Fruit fly (Drosophila melanogaster) whole organism, embryonic: ENCODE results near the gene CG6163.
A peak's percentile ranks its signal among the peaks of the same experiment; 100 is the strongest.

Experiments used
- Atf3 ChIP-seq: fragments of 200-800 bp; sonication (Bioruptor generic); optimal IDR thresholded peaks from 3 replicates; lab custom pipeline; 2016; ENCODE audit warnings: missing biosample characterization, missing genetic modification characterization
- Atf6 ChIP-seq: fragments of 200-800 bp; sonication (Bioruptor generic); IDR thresholded peaks from 2 replicates; pipeline ENCODE4 v1.3.6; 2022; ENCODE audit warnings: missing biosample characterization, missing genetic modification characterization
- Bteb2 ChIP-seq: fragments of 200-800 bp; sonication (Bioruptor generic); optimal IDR thresholded peaks from 2 replicates; lab custom pipeline; 2016; ENCODE audit warnings: missing biosample characterization, missing genetic modification characterization
- CG11560 ChIP-seq: fragments of 200-800 bp; sonication (Bioruptor generic); IDR thresholded peaks from 3 replicates; pipeline ENCODE4 v1.3.6; 2022; ENCODE audit warnings: missing biosample characterization, missing genetic modification characterization
- CG14014 ChIP-seq: fragments of 200-800 bp; sonication (Bioruptor generic); IDR thresholded peaks from 2 replicates; pipeline ENCODE4 v1.3.6; 2022; ENCODE audit warnings: missing biosample characterization, missing genetic modification characterization
- CG14860 ChIP-seq: fragments of 200-800 bp; sonication (Bioruptor generic); IDR thresholded peaks from 3 replicates; pipeline ENCODE4 v1.3.6; 2022; ENCODE audit warnings: missing biosample characterization, missing genetic modification characterization; ENCODE audit not compliant: partially characterized antibody
- CG15479 ChIP-seq: fragments of 200-800 bp; sonication (Bioruptor generic); optimal IDR thresholded peaks from 3 replicates; lab custom pipeline; 2019; ENCODE audit warnings: missing biosample characterization, mild to moderate bottlenecking, missing genetic modification characterization, moderate library complexity
- CG34422 ChIP-seq: fragments of 200-800 bp; sonication (Bioruptor generic); IDR thresholded peaks from 3 replicates; pipeline ENCODE4 v1.3.6; 2022; ENCODE audit warnings: missing biosample characterization, missing genetic modification characterization
- CG3726 ChIP-seq: fragments of 200-800 bp; sonication (Bioruptor generic); IDR thresholded peaks from 3 replicates; pipeline ENCODE4, ENCODE4 v1.3.6; 2022; ENCODE audit warnings: missing biosample characterization, missing genetic modification characterization
- CG6272 ChIP-seq: fragments of 200-800 bp; sonication (Bioruptor generic); IDR thresholded peaks from 2 replicates; pipeline ENCODE4 v1.3.6; 2022; ENCODE audit warnings: missing biosample characterization, missing genetic modification characterization
- CG6854 ChIP-seq: fragments of 200-800 bp; sonication (Bioruptor generic); optimal IDR thresholded peaks from 3 replicates; lab custom pipeline; 2017; ENCODE audit warnings: missing biosample characterization, mild to moderate bottlenecking, missing genetic modification characterization
- CG7357 ChIP-seq: fragments of 200-800 bp; sonication (Bioruptor generic); IDR thresholded peaks from 3 replicates; pipeline ENCODE4 v1.3.6; 2022; ENCODE audit warnings: missing biosample characterization, missing genetic modification characterization
- Dip2 ChIP-seq: fragments of 200-800 bp; sonication (Bioruptor generic); IDR thresholded peaks from 2 replicates; pipeline ENCODE4 v1.3.6; 2022; ENCODE audit warnings: missing biosample characterization, missing genetic modification characterization
- ERR ChIP-seq: fragments of 200-800 bp; sonication (Bioruptor generic); optimal IDR thresholded peaks from 2 replicates; lab custom pipeline; 2016; ENCODE audit warnings: missing biosample characterization, missing genetic modification characterization
- Fer2 ChIP-seq: fragments of 200-800 bp; sonication (Bioruptor generic); optimal IDR thresholded peaks from 2 replicates; lab custom pipeline; 2018; ENCODE audit warnings: missing biosample characterization, mild to moderate bottlenecking, missing genetic modification characterization, moderate library complexity
- Gsc ChIP-seq: fragments of 200-800 bp; sonication (Bioruptor generic); IDR thresholded peaks from 2 replicates; pipeline ENCODE4 v1.3.6; 2022; ENCODE audit warnings: missing biosample characterization, missing genetic modification characterization
- Hr39 ChIP-seq: fragments of >200 bp; optimal IDR thresholded peaks from 2 replicates; lab custom pipeline; 2017
- Hr78 ChIP-seq, 2 experiments: fragments of 200-800 bp in 1 of 2; fragments of >200 bp in 1 of 2; sonication (Bioruptor generic) in 1 of 2; optimal IDR thresholded peaks; 2 replicates each; lab custom pipeline; 2017 to 2019; ENCODE audit warnings: missing biosample characterization in 2 of 2, missing genetic modification characterization in 2 of 2, mild to moderate bottlenecking in 1 of 2, moderate library complexity in 1 of 2
- Hsf ChIP-seq: fragments of 200-800 bp; sonication (Bioruptor generic); optimal IDR thresholded peaks from 3 replicates; lab custom pipeline; 2016; ENCODE audit warnings: missing biosample characterization, missing genetic modification characterization
- Mad ChIP-seq: fragments of 200-800 bp; sonication (Bioruptor generic); optimal IDR thresholded peaks from 2 replicates; lab custom pipeline; 2016; ENCODE audit warnings: missing biosample characterization, missing genetic modification characterization
- Mes4 ChIP-seq: fragments of 200-800 bp; sonication (Bioruptor generic); optimal IDR thresholded peaks from 2 replicates; lab custom pipeline; 2016; ENCODE audit warnings: missing biosample characterization, missing genetic modification characterization
- NK7.1 ChIP-seq: fragments of 200-800 bp; sonication (Bioruptor generic); optimal IDR thresholded peaks from 3 replicates; lab custom pipeline; 2016; ENCODE audit warnings: missing biosample characterization, missing genetic modification characterization
- Sox100B ChIP-seq: fragments of 200-800 bp; sonication (Bioruptor generic); optimal IDR thresholded peaks from 3 replicates; lab custom pipeline; 2018; ENCODE audit warnings: missing biosample characterization, mild to moderate bottlenecking, missing genetic modification characterization
- Sox102F ChIP-seq: fragments of 200-800 bp; sonication (Bioruptor generic); optimal IDR thresholded peaks from 2 replicates; lab custom pipeline; 2018; ENCODE audit warnings: missing biosample characterization, mild to moderate bottlenecking, missing genetic modification characterization, moderate library complexity
- amos ChIP-seq: fragments of 200-800 bp; sonication (Bioruptor generic); IDR thresholded peaks from 2 replicates; pipeline ENCODE4 v1.3.6; 2022; ENCODE audit warnings: missing biosample characterization, missing genetic modification characterization; ENCODE audit not compliant: partially characterized antibody
- cato ChIP-seq: fragments of 200-800 bp; sonication (Bioruptor generic); optimal IDR thresholded peaks from 2 replicates; lab custom pipeline; 2016; ENCODE audit warnings: missing biosample characterization, missing genetic modification characterization, borderline replicate concordance
- caup ChIP-seq: fragments of 200-800 bp; sonication (Bioruptor generic); optimal IDR thresholded peaks from 3 replicates; lab custom pipeline; 2017; ENCODE audit warnings: missing biosample characterization, mild to moderate bottlenecking, missing genetic modification characterization, moderate library complexity; ENCODE audit not compliant: severe bottlenecking
- dan ChIP-seq: fragments of 200-800 bp; sonication (Bioruptor generic); IDR thresholded peaks from 2 replicates; pipeline ENCODE4 v1.3.6; 2022; ENCODE audit warnings: missing biosample characterization, missing genetic modification characterization
- disco-r ChIP-seq: fragments of 200-800 bp; sonication (Bioruptor generic); optimal IDR thresholded peaks from 2 replicates; lab custom pipeline; 2016; ENCODE audit warnings: missing biosample characterization, missing genetic modification characterization
- en ChIP-seq: fragments of 200-800 bp; sonication (Bioruptor generic); optimal IDR thresholded peaks from 2 replicates; lab custom pipeline; 2016; ENCODE audit warnings: missing biosample characterization, missing genetic modification characterization
- fd64A ChIP-seq: fragments of 200-800 bp; sonication (Bioruptor generic); optimal IDR thresholded peaks from 3 replicates; lab custom pipeline; 2018; ENCODE audit warnings: missing biosample characterization, mild to moderate bottlenecking, missing genetic modification characterization
- gfzf ChIP-seq: fragments of 200-800 bp; sonication (Bioruptor generic); optimal IDR thresholded peaks from 2 replicates; lab custom pipeline; 2016; ENCODE audit warnings: missing biosample characterization, mild to moderate bottlenecking, missing genetic modification characterization, moderate library complexity
- kay ChIP-seq: fragments of 200-800 bp; sonication (Bioruptor generic); optimal IDR thresholded peaks from 2 replicates; lab custom pipeline; 2016; ENCODE audit warnings: missing biosample characterization, missing genetic modification characterization
- lbe ChIP-seq: fragments of 200-800 bp; sonication (Bioruptor generic); optimal IDR thresholded peaks from 2 replicates; lab custom pipeline; 2016; ENCODE audit warnings: missing biosample characterization, mild to moderate bottlenecking, missing genetic modification characterization
- mirr ChIP-seq: fragments of 200-800 bp; sonication (Bioruptor generic); optimal IDR thresholded peaks from 3 replicates; lab custom pipeline; 2018; ENCODE audit warnings: missing biosample characterization, mild to moderate bottlenecking, missing genetic modification characterization
- nerfin-1 ChIP-seq: fragments of 200-800 bp; sonication (Bioruptor generic); optimal IDR thresholded peaks from 3 replicates; lab custom pipeline; 2019; ENCODE audit warnings: missing biosample characterization, mild to moderate bottlenecking, missing genetic modification characterization, moderate library complexity
- nerfin-2 ChIP-seq: fragments of 200-800 bp; sonication (Bioruptor generic); IDR thresholded peaks from 2 replicates; pipeline ENCODE4 v1.3.6; 2022; ENCODE audit warnings: missing biosample characterization, missing genetic modification characterization; ENCODE audit not compliant: partially characterized antibody
- nom ChIP-seq: fragments of 200-800 bp; sonication (Bioruptor generic); optimal IDR thresholded peaks from 2 replicates; lab custom pipeline; 2017; ENCODE audit warnings: missing biosample characterization, missing genetic modification characterization, mild to moderate bottlenecking, moderate library complexity, missing genetic modification reagents
- oc ChIP-seq: fragments of 200-800 bp; sonication (Bioruptor generic); optimal IDR thresholded peaks from 2 replicates; lab custom pipeline; 2018; ENCODE audit warnings: missing biosample characterization, mild to moderate bottlenecking, missing genetic modification characterization, moderate library complexity
- peb ChIP-seq: fragments of 200-800 bp; sonication (Bioruptor generic); IDR thresholded peaks from 2 replicates; pipeline ENCODE4 v1.3.6; 2022; ENCODE audit warnings: missing biosample characterization, missing genetic modification characterization
- phol ChIP-seq: fragments of 200-800 bp; sonication (Bioruptor generic); optimal IDR thresholded peaks from 3 replicates; lab custom pipeline; 2018; ENCODE audit warnings: missing biosample characterization, mild to moderate bottlenecking, missing genetic modification characterization, moderate library complexity
- prd ChIP-seq, 3 experiments: fragments of >200 bp in 2 of 3; fragments of 200-800 bp in 1 of 3; sonication (Bioruptor generic) in 1 of 3; optimal IDR thresholded peaks in 2 of 3; IDR thresholded peaks in 1 of 3; 2 replicates in 2 of 3; 3 replicates in 1 of 3; pipeline versions ENCODE4 v1.3.6 to Lab custom; 2017 to 2022; ENCODE audit warnings: missing biosample characterization in 1 of 3, missing genetic modification characterization in 1 of 3
- pzg ChIP-seq: fragments of 200-800 bp; sonication (Bioruptor generic); optimal IDR thresholded peaks from 3 replicates; lab custom pipeline; 2018; ENCODE audit warnings: missing biosample characterization, mild to moderate bottlenecking, missing genetic modification characterization, moderate library complexity
- sima ChIP-seq: fragments of 200-800 bp; sonication (Bioruptor generic); optimal IDR thresholded peaks from 2 replicates; lab custom pipeline; 2016; ENCODE audit warnings: missing biosample characterization, missing genetic modification characterization
- tap ChIP-seq: fragments of 200-800 bp; optimal IDR thresholded peaks from 3 replicates; lab custom pipeline; 2019; ENCODE audit warnings: missing biosample characterization, mild to moderate bottlenecking, missing genetic modification characterization, moderate library complexity
- trem ChIP-seq: fragments of 200-800 bp; optimal IDR thresholded peaks from 3 replicates; lab custom pipeline; 2019; ENCODE audit warnings: missing biosample characterization, mild to moderate bottlenecking, missing genetic modification characterization, moderate library complexity
- z ChIP-seq: fragments of 200-800 bp; sonication (Bioruptor generic); IDR thresholded peaks from 3 replicates; pipeline ENCODE4 v1.3.6; 2022; ENCODE audit warnings: missing biosample characterization, missing genetic modification characterization
- zen2 ChIP-seq: fragments of 200-800 bp; sonication (Bioruptor generic); IDR thresholded peaks from 3 replicates; pipeline ENCODE4 v1.3.6; 2022; ENCODE audit warnings: missing biosample characterization, missing genetic modification characterization; ENCODE audit not compliant: partially characterized antibody

CG6163 gene

dm6 chr3L:11368319-11369299, 3.9 kb upstream of the CG6163 start (continued):
- TF ChIP-seq z (GFP tag; lab: Robert Waterston, UW): no peak
- no peak for TF ChIP-seq Hr39 (lab: Kevin White, UChicago)
- no peak for TF ChIP-seq CG34422
- TF ChIP-seq CG7357 (GFP tag; lab: Robert Waterston, UW): 0 out of 3 replicates have a peak, but pooled peaks have one; percentile 28
- no peak for TF ChIP-seq Fer2 (tag; lab: Kevin White, UChicago)
- TF ChIP-seq disco-r (GFP tag; lab: Kevin White, UChicago): no peak
- no peak for TF ChIP-seq CG6272 (GFP tag; lab: Robert Waterston, UW)
- no peak for TF ChIP-seq amos (GFP tag; lab: Robert Waterston, UW)
- TF ChIP-seq CG14860 (GFP tag; lab: Robert Waterston, UW): no peak
- no peak for TF ChIP-seq Gsc
- no peak for TF ChIP-seq nerfin-1 (tag; lab: Kevin White, UChicago)
- no peak for TF ChIP-seq zen2 (GFP tag; lab: Robert Waterston, UW)
- no peak for TF ChIP-seq Dip2 (GFP tag; lab: Robert Waterston, UW)
- TF ChIP-seq kay (GFP tag; lab: Kevin White, UChicago): no peak
- TF ChIP-seq trem (tag; lab: Kevin White, UChicago): peak; percentile 9
- no peak for TF ChIP-seq Mes4 (GFP tag; lab: Kevin White, UChicago)
- TF ChIP-seq Mad (GFP tag; lab: Kevin White, UChicago): no peak
- no peak for TF ChIP-seq tap
- no peak for TF ChIP-seq CG15479 (GFP tag; lab: Kevin White, UChicago)
- no peak for TF ChIP-seq peb
- TF ChIP-seq CG11560 (tag; lab: Robert Waterston, UW): no peak
- TF ChIP-seq Atf3 (GFP tag; lab: Kevin White, UChicago): no peak
- no peak for TF ChIP-seq gfzf (GFP tag; lab: Kevin White, UChicago)
- TF ChIP-seq NK7.1 (GFP tag; lab: Kevin White, UChicago): no peak
- no peak for TF ChIP-seq fd64A (GFP tag; lab: Kevin White, UChicago)
- peak; percentile 42 for TF ChIP-seq Sox102F (GFP tag; lab: Kevin White, UChicago)
- TF ChIP-seq en: no peak
- no peak for TF ChIP-seq nerfin-2 (GFP tag; lab: Robert Waterston, UW)
- TF ChIP-seq Atf6 (GFP tag; lab: Robert Waterston, UW): 0 out of 2 replicates have a peak, but pooled peaks have one; percentile 21
- TF ChIP-seq pzg (GFP tag; lab: Kevin White, UChicago): no peak
- TF ChIP-seq ERR (GFP tag; lab: Kevin White, UChicago): no peak
- no peak for TF ChIP-seq CG6854 (GFP tag; lab: Kevin White, UChicago)
- no peak for TF ChIP-seq Bteb2 (GFP tag; lab: Kevin White, UChicago)
- TF ChIP-seq lbe: no peak
- no peak for TF ChIP-seq dan
- no peak for TF ChIP-seq sima
- TF ChIP-seq phol: peak; percentile 50
- no peak for TF ChIP-seq Hsf (GFP tag; lab: Kevin White, UChicago)
- no peak for TF ChIP-seq caup (GFP tag; lab: Kevin White, UChicago)
- TF ChIP-seq cato: no peak
- TF ChIP-seq mirr (GFP tag; lab: Kevin White, UChicago): no peak
- TF ChIP-seq prd (optimal IDR thresholded peaks at IDR 0.05; lab: Kevin White, UChicago): no peak
- TF ChIP-seq prd (GFP tag; IDR thresholded peaks at IDR 0.05; lab: Robert Waterston, UW): no peak
- TF ChIP-seq Hr78 (GFP tag; optimal IDR thresholded peaks at IDR 0.05; lab: Kevin White, UChicago): no peak
- TF ChIP-seq Sox100B (GFP tag; lab: Kevin White, UChicago): peak; percentile 41
- no peak for TF ChIP-seq CG14014 (GFP tag; lab: Robert Waterston, UW)
- TF ChIP-seq nom (GFP tag; lab: Kevin White, UChicago): peak; percentile 98
- no peak for TF ChIP-seq oc (tag; lab: Kevin White, UChicago)
- TF ChIP-seq CG3726 (GFP tag; lab: Robert Waterston, UW): no peak
